Worm (Caenorhabditis elegans) whole organism, mixed stage, embryonic: Measurements from ENCODE around the gene cysl-4.

ENCODE experiments used
- M03D4.4 ChIP-seq: sonication (generic microtip); optimal IDR thresholded peaks from 2 replicates; lab custom pipeline; 2017; ENCODE audit warnings: mild to moderate bottlenecking, missing genetic modification characterization, missing compliant biosample characterization
- bed-3 ChIP-seq: fragments of 200-800 bp; sonication (Bioruptor generic); optimal IDR thresholded peaks from 3 replicates; lab custom pipeline; 2018; ENCODE audit warnings: mild to moderate bottlenecking, missing genetic modification characterization, moderate library complexity, missing compliant biosample characterization
- ceh-39 ChIP-seq: fragments of 150-350 bp; optimal IDR thresholded peaks from 2 replicates; lab custom pipeline; 2014; ENCODE audit warnings: missing biosample characterization, missing genetic modification characterization
- ceh-43 ChIP-seq: fragments of 200-800 bp; sonication (Bioruptor generic); optimal IDR thresholded peaks from 2 replicates; lab custom pipeline; 2018; ENCODE audit warnings: mild to moderate bottlenecking, missing genetic modification characterization, moderate library complexity, missing compliant biosample characterization
- ceh-83 ChIP-seq: fragments of 200-800 bp; sonication (Bioruptor generic); optimal IDR thresholded peaks from 2 replicates; lab custom pipeline; 2018; ENCODE audit warnings: mild to moderate bottlenecking, missing genetic modification characterization, missing compliant biosample characterization
- ces-1 ChIP-seq: fragments of 150-350 bp; optimal IDR thresholded peaks from 2 replicates; lab custom pipeline; 2014; ENCODE audit warnings: missing biosample characterization, missing genetic modification reagents, missing genetic modification characterization
- cnd-1 ChIP-seq: fragments of 200-800 bp; sonication (Bioruptor generic); optimal IDR thresholded peaks from 2 replicates; lab custom pipeline; 2018; ENCODE audit warnings: mild to moderate bottlenecking, missing genetic modification characterization, missing compliant biosample characterization
- elt-1 ChIP-seq: sonication (generic microtip); optimal IDR thresholded peaks from 2 replicates; lab custom pipeline; 2017; ENCODE audit warnings: missing genetic modification characterization, mild to moderate bottlenecking, missing compliant biosample characterization, antibody characterized with exemption, moderate library complexity, borderline replicate concordance; ENCODE audit not compliant: insufficient read depth
- elt-3 ChIP-seq: fragments of 150-350 bp; optimal IDR thresholded peaks from 2 replicates; lab custom pipeline; 2014; ENCODE audit warnings: missing biosample characterization, missing genetic modification characterization
- flh-1 ChIP-seq: fragments of 200-800 bp; sonication (Bioruptor generic); optimal IDR thresholded peaks from 2 replicates; lab custom pipeline; 2018; ENCODE audit warnings: mild to moderate bottlenecking, missing genetic modification characterization, moderate library complexity, missing compliant biosample characterization
- ham-2 ChIP-seq: fragments of 200-800 bp; sonication (Bioruptor generic); optimal IDR thresholded peaks from 2 replicates; lab custom pipeline; 2018; ENCODE audit warnings: mild to moderate bottlenecking, missing genetic modification characterization, missing compliant biosample characterization
- lin-13 ChIP-seq: fragments of 150-350 bp; optimal IDR thresholded peaks from 2 replicates; lab custom pipeline; 2014; ENCODE audit warnings: missing biosample characterization, missing genetic modification characterization
- lin-32 ChIP-seq: fragments of 200-800 bp; sonication (Bioruptor generic); optimal IDR thresholded peaks from 2 replicates; lab custom pipeline; 2018; ENCODE audit warnings: mild to moderate bottlenecking, missing genetic modification characterization, missing compliant biosample characterization
- lsy-2 ChIP-seq: fragments of 150-350 bp; optimal IDR thresholded peaks from 2 replicates; lab custom pipeline; 2014; ENCODE audit warnings: missing biosample characterization, missing genetic modification characterization
- mab-5 ChIP-seq: fragments of 150-350 bp; optimal IDR thresholded peaks from 2 replicates; lab custom pipeline; 2014; ENCODE audit warnings: missing biosample characterization, missing genetic modification characterization
- mls-2 ChIP-seq: sonication (generic microtip); optimal IDR thresholded peaks from 2 replicates; lab custom pipeline; 2016; ENCODE audit warnings: mild to moderate bottlenecking, missing genetic modification characterization, moderate library complexity, missing compliant biosample characterization
- nhr-12 ChIP-seq: fragments of 150-350 bp; optimal IDR thresholded peaks from 2 replicates; lab custom pipeline; 2014; ENCODE audit warnings: missing biosample characterization, missing genetic modification characterization
- nhr-237 ChIP-seq: fragments of 150-350 bp; optimal IDR thresholded peaks from 2 replicates; lab custom pipeline; 2014; ENCODE audit warnings: missing biosample characterization, missing genetic modification characterization
- nhr-28 ChIP-seq: fragments of 150-350 bp; optimal IDR thresholded peaks from 2 replicates; lab custom pipeline; 2014; ENCODE audit warnings: missing biosample characterization, missing genetic modification characterization
- nhr-76 ChIP-seq: sonication (generic microtip); optimal IDR thresholded peaks from 2 replicates; lab custom pipeline; 2017; ENCODE audit warnings: missing biosample characterization, missing genetic modification characterization
- pha-4 ChIP-seq: fragments of 150-350 bp; optimal IDR thresholded peaks from 2 replicates; lab custom pipeline; 2018; ENCODE audit warnings: missing biosample characterization, missing genetic modification reagents, missing genetic modification characterization
- sem-2 ChIP-seq: fragments of 200-800 bp; sonication (Bioruptor generic); optimal IDR thresholded peaks from 2 replicates; lab custom pipeline; 2018; ENCODE audit warnings: mild to moderate bottlenecking, missing genetic modification characterization, missing compliant biosample characterization
- snpc-4 ChIP-seq: fragments of 150-350 bp; optimal IDR thresholded peaks from 2 replicates; lab custom pipeline; 2014; ENCODE audit warnings: missing biosample characterization, missing genetic modification characterization
- tbx-8 ChIP-seq: fragments of 200-800 bp; sonication (Bioruptor generic); optimal IDR thresholded peaks from 2 replicates; lab custom pipeline; 2018; ENCODE audit warnings: mild to moderate bottlenecking, missing genetic modification characterization, moderate library complexity, missing compliant biosample characterization
- unc-120 ChIP-seq: sonication (generic microtip); optimal IDR thresholded peaks from 2 replicates; lab custom pipeline; 2017; ENCODE audit warnings: missing genetic modification characterization, missing compliant biosample characterization; ENCODE audit not compliant: poor library complexity, severe bottlenecking
- unc-39 ChIP-seq: fragments of 150-350 bp; optimal IDR thresholded peaks from 2 replicates; lab custom pipeline; 2014; ENCODE audit warnings: missing biosample characterization, missing genetic modification characterization
- unc-62 ChIP-seq: fragments of 150-350 bp; optimal IDR thresholded peaks from 2 replicates; lab custom pipeline; 2014; ENCODE audit warnings: missing biosample characterization, missing genetic modification reagents, missing genetic modification characterization
- zip-8 ChIP-seq: fragments of 150-350 bp; optimal IDR thresholded peaks from 2 replicates; lab custom pipeline; 2014; ENCODE audit warnings: missing biosample characterization, missing genetic modification characterization
- ztf-11 ChIP-seq: fragments of 150-350 bp; optimal IDR thresholded peaks from 2 replicates; lab custom pipeline; 2014; ENCODE audit warnings: missing biosample characterization, missing genetic modification characterization

The cysl-4 gene

DNA sequence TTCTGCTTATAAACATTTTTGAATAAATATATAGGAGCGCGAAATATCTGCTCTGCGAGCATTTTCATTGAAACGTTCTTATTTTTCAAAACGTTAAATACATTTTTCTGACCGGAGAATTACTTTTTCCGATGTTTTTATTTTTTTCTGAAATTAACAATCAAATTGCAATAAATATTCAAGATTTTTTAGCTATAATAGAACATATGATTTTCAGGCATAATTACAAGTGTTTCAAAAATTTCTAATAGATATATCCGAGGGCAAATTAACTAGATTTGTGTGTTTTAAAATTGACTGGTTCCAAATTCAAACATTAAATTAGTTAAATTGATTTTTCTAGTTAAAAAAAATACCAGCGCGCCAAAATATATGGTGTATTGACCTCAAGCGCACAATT, 25.8 kb upstream of the cysl-4 start, which contains the start of gene T08B1.4:
Gene T08B1.4, plus strand, starts transcription at position 301 of the 400 bp plus-strand sequence.
- no peak for TF ChIP-seq unc-120 (tag; lab: Kevin White, UChicago)

DNA sequence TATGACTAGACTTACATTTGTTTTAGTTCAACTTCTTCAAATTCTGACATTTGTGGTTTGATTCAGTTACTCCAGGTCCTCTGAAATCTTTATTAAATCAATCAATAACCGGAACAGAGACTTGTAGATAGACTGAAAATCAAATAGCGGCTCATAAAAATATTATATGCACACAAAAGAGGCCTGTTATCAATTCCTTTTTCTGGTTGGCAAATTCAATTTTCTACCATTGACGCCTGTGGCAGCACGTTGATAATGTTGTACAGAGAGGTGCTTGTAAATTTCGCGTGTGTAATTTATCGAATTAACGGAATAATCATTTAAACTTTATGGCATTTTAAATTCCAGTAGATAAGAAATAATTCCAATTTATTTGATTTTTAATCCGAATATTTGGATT, 17.8 kb upstream of the cysl-4 start, which contains the start of gene T08B1.1:
Gene T08B1.1, minus strand, starts transcription at position 92 of the 400 bp plus-strand sequence.
- TF ChIP-seq mls-2 (tag; lab: Kevin White, UChicago) (no peak), nhr-12 (tag; lab: Kevin White, UChicago) (no peak), M03D4.4 (tag; lab: Kevin White, UChicago) (no peak), ham-2 (GFP tag; lab: Kevin White, UChicago) (no peak), zip-8 (tag; lab: Kevin White, UChicago) (no peak), bed-3 (GFP tag; lab: Kevin White, UChicago) (no peak), unc-62 (GFP tag; lab: Kevin White, UChicago) (no peak), tbx-8 (GFP tag; lab: Kevin White, UChicago) (no peak), ztf-11 (tag; lab: Kevin White, UChicago) (no peak), mab-5 (tag; lab: Kevin White, UChicago) (no peak), ceh-43 (no peak), lsy-2 (tag; lab: Kevin White, UChicago) (no peak), elt-1 (tag; lab: Kevin White, UChicago) (no peak), sem-2 (GFP tag; lab: Kevin White, UChicago) (no peak), ceh-83 (GFP tag; lab: Kevin White, UChicago) (no peak), elt-3 (tag; lab: Kevin White, UChicago) (no peak), lin-32 (no peak), unc-39 (tag; lab: Kevin White, UChicago) (no peak), unc-120 (tag; lab: Kevin White, UChicago) (no peak)

DNA sequence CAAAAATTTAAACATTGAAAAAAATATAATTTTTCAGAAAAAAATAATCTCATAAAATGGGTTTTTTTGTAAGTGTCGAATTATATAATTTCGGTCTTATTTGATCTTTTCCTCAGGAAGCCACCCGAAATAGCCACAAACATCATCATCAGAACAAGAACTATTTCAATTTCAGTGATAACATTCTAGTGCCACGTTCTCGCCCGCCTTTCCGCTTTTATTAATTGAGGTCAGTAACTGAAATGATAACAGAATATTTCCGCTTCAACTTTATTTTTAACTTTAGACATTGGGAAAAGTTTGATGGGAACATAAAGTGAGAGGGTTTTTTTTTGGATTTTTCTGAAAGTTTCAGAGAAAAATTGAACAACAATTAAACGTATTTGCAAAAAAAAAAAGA, 15.5 kb upstream of the cysl-4 start:
- no peak for TF ChIP-seq sem-2 (GFP tag; lab: Kevin White, UChicago)

DNA sequence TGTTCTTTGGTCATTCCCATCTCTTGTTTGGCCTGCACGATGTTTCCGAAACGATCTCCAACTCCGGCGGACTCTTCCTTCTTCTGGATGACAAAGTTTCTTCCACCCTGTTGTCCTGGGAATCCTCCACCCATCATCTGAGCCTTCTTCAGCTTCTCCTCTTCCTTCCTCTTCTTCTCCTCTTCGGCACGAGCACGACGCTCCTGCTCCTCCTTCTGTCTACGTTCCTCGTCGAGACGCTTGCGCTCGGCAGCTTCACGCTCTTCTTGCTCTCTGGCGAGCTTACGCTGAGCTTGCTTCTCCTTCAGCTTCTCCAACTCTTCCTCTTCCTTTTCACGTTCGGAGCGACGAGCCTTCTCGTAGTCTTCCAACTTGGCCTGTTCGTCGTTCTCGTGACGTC, 13.4 kb upstream of the cysl-4 start:
- TF ChIP-seq ces-1 (GFP tag; lab: Kevin White, UChicago) (no peak), M03D4.4 (tag; lab: Kevin White, UChicago) (no peak)

DNA sequence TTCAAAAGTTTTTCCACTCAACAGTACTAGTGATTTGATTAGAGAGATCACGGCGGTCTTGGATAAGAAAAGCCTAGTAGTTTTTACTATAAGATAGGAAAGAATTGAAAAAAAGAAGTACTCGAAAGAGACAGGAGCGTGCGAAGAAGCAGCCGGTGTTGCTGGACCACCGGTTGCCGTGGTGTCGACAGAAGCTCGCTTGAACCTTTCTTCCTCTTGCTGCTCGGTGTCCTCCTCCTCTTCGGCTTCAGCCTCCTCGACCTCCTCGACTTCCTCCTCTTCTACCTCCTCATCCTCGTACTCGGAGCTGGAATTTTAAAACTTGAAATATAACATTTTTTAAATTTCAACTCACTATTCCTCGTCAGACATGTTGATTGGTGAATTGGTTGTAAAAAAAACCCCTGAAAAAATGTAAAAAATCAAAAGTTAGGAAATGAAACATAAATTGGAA, 12.2 kb upstream of the cysl-4 start, which contains the start of gene tnt-4:
Gene tnt-4, minus strand, starts transcription at position 404 of the 454 bp plus-strand sequence.
- TF ChIP-seq tbx-8 (GFP tag; lab: Kevin White, UChicago) (no peak), nhr-237 (tag; lab: Kevin White, UChicago) (no peak), M03D4.4 (tag; lab: Kevin White, UChicago) (no peak), ceh-39 (tag; lab: Kevin White, UChicago) (no peak), mls-2 (tag; lab: Kevin White, UChicago) (no peak), nhr-76 (tag; lab: Kevin White, UChicago) (no peak), elt-1 (tag; lab: Kevin White, UChicago) (no peak), lin-32 (no peak), nhr-12 (tag; lab: Kevin White, UChicago) (no peak), snpc-4 (tag; lab: Kevin White, UChicago) (no peak), elt-3 (tag; lab: Kevin White, UChicago) (no peak), flh-1 (GFP tag; lab: Kevin White, UChicago) (no peak), cnd-1 (no peak), bed-3 (GFP tag; lab: Kevin White, UChicago) (no peak)

DNA sequence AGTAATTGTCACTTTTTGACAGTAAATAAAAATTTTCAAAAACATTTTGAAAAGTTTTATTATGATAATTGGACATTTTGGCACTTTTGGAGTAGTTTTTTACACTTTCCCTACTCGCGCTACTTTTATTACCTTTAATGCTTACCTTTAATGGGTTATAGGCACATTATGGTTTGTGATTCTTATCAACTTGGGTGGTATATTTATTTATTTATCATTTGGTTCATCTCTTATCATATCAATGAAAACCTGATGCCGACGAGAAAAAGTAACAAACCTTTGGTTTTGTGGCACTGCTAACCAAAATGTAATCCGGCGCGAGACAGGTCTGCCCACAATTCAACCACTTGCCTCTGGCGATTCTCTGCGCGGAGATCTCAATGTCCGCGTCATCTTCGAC, 6.4 kb upstream of the cysl-4 start:
- no peak for TF ChIP-seq ham-2 (GFP tag; lab: Kevin White, UChicago)
- TF ChIP-seq pha-4 (tag; lab: Kevin White, UChicago) = no peak
- TF ChIP-seq M03D4.4 (tag; lab: Kevin White, UChicago) = no peak
- no peak for TF ChIP-seq ces-1 (GFP tag; lab: Kevin White, UChicago)
- TF ChIP-seq nhr-28 (tag; lab: Kevin White, UChicago) = no peak
- TF ChIP-seq lin-13 (tag; lab: Kevin White, UChicago) = no peak
- TF ChIP-seq unc-62 (GFP tag; lab: Kevin White, UChicago) = no peak
- no peak for TF ChIP-seq unc-39 (tag; lab: Kevin White, UChicago)
- TF ChIP-seq nhr-237 (tag; lab: Kevin White, UChicago) = no peak
- TF ChIP-seq tbx-8 (GFP tag; lab: Kevin White, UChicago) = no peak
- TF ChIP-seq unc-120 (tag; lab: Kevin White, UChicago) = no peak
- no peak for TF ChIP-seq ztf-11 (tag; lab: Kevin White, UChicago)
- no peak for TF ChIP-seq nhr-12 (tag; lab: Kevin White, UChicago)
- TF ChIP-seq snpc-4 (tag; lab: Kevin White, UChicago) = no peak
- TF ChIP-seq lin-32 = no peak
